Comparison of ENCODE assay signal across 3 worm cellular contexts in the genomic region with DNA sequence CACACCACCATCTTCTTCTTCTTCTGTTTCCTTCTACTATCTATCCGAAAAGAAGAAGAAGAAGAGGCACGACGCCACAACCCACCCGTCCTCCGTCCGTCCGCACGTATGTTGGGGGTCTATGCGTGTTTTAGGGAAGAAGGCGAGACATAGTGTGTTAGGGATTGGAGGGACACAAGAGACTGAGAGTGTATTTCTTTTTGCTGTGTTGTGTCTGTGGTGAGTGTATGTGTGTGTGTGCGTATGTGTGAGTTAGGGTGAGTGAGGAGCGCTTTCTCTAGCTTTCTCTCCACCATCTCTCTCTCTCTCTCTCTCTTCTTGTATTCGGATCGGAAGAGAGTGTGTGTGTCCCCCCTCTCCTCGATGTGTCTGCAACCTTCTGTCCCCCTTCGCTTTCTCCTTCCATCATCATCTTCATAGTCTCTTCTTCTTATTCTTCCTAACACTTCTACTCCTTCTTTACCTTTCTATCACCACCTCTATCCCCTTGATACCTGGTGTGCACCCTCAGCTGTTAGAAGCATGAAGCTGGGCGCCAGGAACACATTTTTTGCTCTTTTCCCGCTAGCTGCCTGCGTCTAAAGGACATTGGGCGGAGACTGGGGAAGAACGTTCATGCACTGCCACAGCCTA.
A peak's percentile ranks its signal among the peaks of the same experiment; 100 is the strongest.
TF ChIP-seq lines count a peak whose summit lies in the region.

No protein-coding gene starts in this region.

TF ChIP-seq in whole organism, L1 larva, 84 proteins besides CTCF, POLR2A, EP300 and RAD21 (continued from another document and continues in another):
- no peak for TF ChIP-seq alr-1 (tag; optimal IDR thresholded peaks at IDR 0.05; lab: Kevin White, UChicago; ENCODE audit: borderline replicate concordance)
- TF ChIP-seq snpc-4 (tag; optimal IDR thresholded peaks at IDR 0.05; lab: Kevin White, UChicago) = peak; percentile 52
- peak; percentile 83 for TF ChIP-seq ztf-4 (tag; optimal IDR thresholded peaks at IDR 0.05; lab: Kevin White, UChicago)
- TF ChIP-seq Y116A8C.19 (tag; optimal IDR thresholded peaks at IDR 0.05; lab: Kevin White, UChicago; ENCODE audit: borderline replicate concordance) = no peak
- peak; percentile 75 to 84 for TF ChIP-seq lin-35 (GFP tag; optimal IDR thresholded peaks at IDR 0.05; lab: Kevin White, UChicago)
- TF ChIP-seq ceh-8 (GFP tag; optimal IDR thresholded peaks at IDR 0.05; lab: Kevin White, UChicago) = peak; percentile 41
- no peak for TF ChIP-seq hlh-4 (tag; optimal IDR thresholded peaks at IDR 0.05; lab: Kevin White, UChicago)
- no peak for TF ChIP-seq lin-39 (tag; optimal IDR thresholded peaks at IDR 0.05; lab: Kevin White, UChicago)
- no peak for TF ChIP-seq hpl-2 (GFP tag; optimal IDR thresholded peaks at IDR 0.05; lab: Kevin White, UChicago)
- peak; percentile 39 to 55 (median 44) for TF ChIP-seq dpl-1 (GFP tag; optimal IDR thresholded peaks at IDR 0.05; lab: Kevin White, UChicago)
- peak; percentile 85 for TF ChIP-seq fkh-10 (GFP tag; optimal IDR thresholded peaks at IDR 0.05; lab: Kevin White, UChicago)
- TF ChIP-seq aha-1 (tag; optimal IDR thresholded peaks at IDR 0.05; lab: Kevin White, UChicago) = peak; percentile 32
- TF ChIP-seq lin-15B (tag; optimal IDR thresholded peaks at IDR 0.05; lab: Kevin White, UChicago) = no peak
- no peak for TF ChIP-seq nhr-76 (tag; optimal IDR thresholded peaks at IDR 0.05; lab: Kevin White, UChicago)
- peak; percentile 70 to 93 for TF ChIP-seq lsy-2 (tag; optimal IDR thresholded peaks at IDR 0.05; lab: Kevin White, UChicago)
- no peak for TF ChIP-seq fkh-4 (tag; optimal IDR thresholded peaks at IDR 0.05; lab: Kevin White, UChicago; ENCODE audit: borderline replicate concordance)
- TF ChIP-seq ztf-11 (tag; optimal IDR thresholded peaks at IDR 0.05; lab: Kevin White, UChicago) = peak in 1 of 2 experiments; percentile 32
- peak; percentile 83 for TF ChIP-seq mep-1 (tag; optimal IDR thresholded peaks at IDR 0.05; lab: Kevin White, UChicago)
- TF ChIP-seq grh-1 (GFP tag; IDR thresholded peaks at IDR 0.05; lab: Robert Waterston, UW) = no peak
- peak; percentile 68 for TF ChIP-seq lir-3 (tag; optimal IDR thresholded peaks at IDR 0.05; lab: Kevin White, UChicago; ENCODE audit: poor library complexity)
- TF ChIP-seq nhr-85 (tag; lab: Kevin White, UChicago) = peak; percentile 92
- peak; percentile 69 for TF ChIP-seq pax-3 (tag; optimal IDR thresholded peaks at IDR 0.05; lab: Kevin White, UChicago)
- peak; percentile 84 for TF ChIP-seq nhr-47 (tag; optimal IDR thresholded peaks at IDR 0.05; lab: Kevin White, UChicago)
- no peak for TF ChIP-seq ama-1 (optimal IDR thresholded peaks at IDR 0.05; lab: Kevin White, UChicago)
- TF ChIP-seq zip-4 (GFP tag; optimal IDR thresholded peaks at IDR 0.05; lab: Kevin White, UChicago) = no peak
- peak; percentile 97 for TF ChIP-seq blmp-1 (tag; optimal IDR thresholded peaks at IDR 0.05; lab: Kevin White, UChicago)
- peak; percentile 64 for TF ChIP-seq irx-1 (tag; optimal IDR thresholded peaks at IDR 0.05; lab: Kevin White, UChicago)
- TF ChIP-seq fkh-8 (tag; optimal IDR thresholded peaks at IDR 0.05; lab: Kevin White, UChicago) = peak; percentile 86
- no peak for TF ChIP-seq hlh-17 (GFP tag; optimal IDR thresholded peaks at IDR 0.05; lab: Kevin White, UChicago; ENCODE audit: borderline replicate concordance)
- peak; percentile 88 for TF ChIP-seq nhr-71 (tag; optimal IDR thresholded peaks at IDR 0.05; lab: Kevin White, UChicago)
- TF ChIP-seq ceh-82 (tag; optimal IDR thresholded peaks at IDR 0.05; lab: Kevin White, UChicago) = peak; percentile 58 to 83 (median 75)
- peak; percentile 83 for TF ChIP-seq jun-1 (tag; optimal IDR thresholded peaks at IDR 0.05; lab: Kevin White, UChicago)
- TF ChIP-seq nhr-90 (tag; optimal IDR thresholded peaks at IDR 0.05; lab: Kevin White, UChicago; ENCODE audit: poor library complexity) = peak; percentile 67
- TF ChIP-seq egl-27 (tag; optimal IDR thresholded peaks at IDR 0.05; lab: Kevin White, UChicago) = peak; percentile 24 to 53
- peak; percentile 79 for TF ChIP-seq unc-130 (tag; optimal IDR thresholded peaks at IDR 0.05; lab: Kevin White, UChicago)
- TF ChIP-seq mdl-1 (tag; optimal IDR thresholded peaks at IDR 0.05; lab: Kevin White, UChicago) = peak in 1 of 2 experiments; percentile 84
- TF ChIP-seq ceh-88 (GFP tag; IDR thresholded peaks at IDR 0.05; lab: Robert Waterston, UW) = peak; percentile 66
- TF ChIP-seq elt-3 (tag; optimal IDR thresholded peaks at IDR 0.05; lab: Kevin White, UChicago) = peak in 4 of 6 experiments; percentile 20 to 82 (median 67)
- TF ChIP-seq elt-2 (tag; optimal IDR thresholded peaks at IDR 0.05; lab: Kevin White, UChicago) = no peak
- no peak for TF ChIP-seq ceh-90 (tag; optimal IDR thresholded peaks at IDR 0.05; lab: Kevin White, UChicago)

TF ChIP-seq in whole organism, L3 larva, 47 proteins besides CTCF, POLR2A, EP300 and RAD21 (continued from another document):
- TF ChIP-seq pqm-1 (tag; optimal IDR thresholded peaks at IDR 0.05; lab: Kevin White, UChicago) = peak; percentile 74
- peak; percentile 88 for TF ChIP-seq nhr-11 (tag; optimal IDR thresholded peaks at IDR 0.05; lab: Kevin White, UChicago)
- peak; percentile 93 for TF ChIP-seq nhr-25 (tag; optimal IDR thresholded peaks at IDR 0.05; lab: Kevin White, UChicago)
- peak; percentile 92 for TF ChIP-seq hmg-11 (tag; optimal IDR thresholded peaks at IDR 0.05; lab: Kevin White, UChicago)
- no peak for TF ChIP-seq ceh-9 (tag; optimal IDR thresholded peaks at IDR 0.05; lab: Kevin White, UChicago)
- TF ChIP-seq lsy-12 (tag; optimal IDR thresholded peaks at IDR 0.05; lab: Kevin White, UChicago) = peak; percentile 3
- peak; percentile 49 for TF ChIP-seq fkh-10 (GFP tag; optimal IDR thresholded peaks at IDR 0.05; lab: Kevin White, UChicago)
- no peak for TF ChIP-seq eor-1 (tag; optimal IDR thresholded peaks at IDR 0.05; lab: Kevin White, UChicago)
- TF ChIP-seq mdl-1 (tag; optimal IDR thresholded peaks at IDR 0.05; lab: Kevin White, UChicago) = no peak
- TF ChIP-seq nfya-1 (tag; optimal IDR thresholded peaks at IDR 0.05; lab: Kevin White, UChicago; ENCODE audit: insufficient read depth) = peak; percentile 68
- no peak for TF ChIP-seq nhr-77 (tag; optimal IDR thresholded peaks at IDR 0.05; lab: Kevin White, UChicago)
- TF ChIP-seq ztf-11 (tag; optimal IDR thresholded peaks at IDR 0.05; lab: Kevin White, UChicago) = no peak
- peak; percentile 74 for TF ChIP-seq egl-27 (tag; optimal IDR thresholded peaks at IDR 0.05; lab: Kevin White, UChicago)
- peak; percentile 84 for TF ChIP-seq fos-1 (tag; optimal IDR thresholded peaks at IDR 0.05; lab: Kevin White, UChicago)
- TF ChIP-seq nhr-43 (tag; optimal IDR thresholded peaks at IDR 0.05; lab: Kevin White, UChicago; ENCODE audit: poor library complexity, severe bottlenecking) = peak; percentile 73
- TF ChIP-seq nhr-67 (tag; optimal IDR thresholded peaks at IDR 0.05; lab: Kevin White, UChicago) = peak; percentile 8
- peak; percentile 80 for TF ChIP-seq lin-39 (tag; optimal IDR thresholded peaks at IDR 0.05; lab: Kevin White, UChicago)
- peak; percentile 75 for TF ChIP-seq tbx-2 (tag; optimal IDR thresholded peaks at IDR 0.05; lab: Kevin White, UChicago)
- TF ChIP-seq zag-1 (tag; optimal IDR thresholded peaks at IDR 0.05; lab: Kevin White, UChicago) = peak; percentile 59
- TF ChIP-seq ama-1 (optimal IDR thresholded peaks at IDR 0.05; lab: Kevin White, UChicago) = peak; percentile 36
- TF ChIP-seq elt-2 (tag; optimal IDR thresholded peaks at IDR 0.05; lab: Kevin White, UChicago) = peak; percentile 77
- peak; percentile 82 for TF ChIP-seq nhr-23 (tag; optimal IDR thresholded peaks at IDR 0.05; lab: Kevin White, UChicago)
- TF ChIP-seq nhr-12 (tag; optimal IDR thresholded peaks at IDR 0.05; lab: Kevin White, UChicago) = no peak

TF ChIP-seq in whole organism, young adult, 124 proteins besides CTCF, POLR2A, EP300 and RAD21 (continued from another document and continues in another):
- no peak for TF ChIP-seq zim-3 (tag; optimal IDR thresholded peaks at IDR 0.05; lab: Kevin White, UChicago)
- TF ChIP-seq sdz-38 (tag; optimal IDR thresholded peaks at IDR 0.05; lab: Kevin White, UChicago) = no peak
- no peak for TF ChIP-seq Y67H2A.10 (GFP tag; conservative IDR thresholded peaks at IDR 0.05; lab: Robert Waterston, UW)
- no peak for TF ChIP-seq mel-28 (tag; optimal IDR thresholded peaks at IDR 0.05; lab: Kevin White, UChicago; ENCODE audit: borderline replicate concordance)
- TF ChIP-seq atf-7 (tag; optimal IDR thresholded peaks at IDR 0.05; lab: Kevin White, UChicago) = no peak
- TF ChIP-seq dox-1 (GFP tag; IDR thresholded peaks at IDR 0.05; lab: Robert Waterston, UW) = peak; percentile 69
- TF ChIP-seq T07F8.4 (tag; optimal IDR thresholded peaks at IDR 0.05; lab: Kevin White, UChicago) = no peak
- TF ChIP-seq ztf-26 (tag; optimal IDR thresholded peaks at IDR 0.05; lab: Kevin White, UChicago) = peak; percentile 12
- no peak for TF ChIP-seq sptf-2 (GFP tag; optimal IDR thresholded peaks at IDR 0.05; lab: Kevin White, UChicago)
- no peak for TF ChIP-seq ztf-3 (GFP tag; optimal IDR thresholded peaks at IDR 0.05; lab: Kevin White, UChicago)
- no peak for TF ChIP-seq bed-1 (GFP tag; IDR thresholded peaks at IDR 0.05; lab: Robert Waterston, UW)
- no peak for TF ChIP-seq nfya-2 (GFP tag; IDR thresholded peaks at IDR 0.05; lab: Robert Waterston, UW)
- peak; percentile 45 for TF ChIP-seq cebp-1 (GFP tag; IDR thresholded peaks at IDR 0.05; lab: Robert Waterston, UW)
- TF ChIP-seq cebp-1 (tag; optimal IDR thresholded peaks at IDR 0.05; lab: Kevin White, UChicago) = peak; percentile 73
- no peak for TF ChIP-seq lsy-27 (tag; optimal IDR thresholded peaks at IDR 0.05; lab: Kevin White, UChicago; ENCODE audit: borderline replicate concordance, insufficient read depth)
- TF ChIP-seq F39B2.1 (GFP tag; IDR thresholded peaks at IDR 0.05; lab: Robert Waterston, UW) = no peak
- TF ChIP-seq rpc-1 (optimal IDR thresholded peaks at IDR 0.05; lab: Kevin White, UChicago) = no peak
- no peak for TF ChIP-seq rpc-1 (tag; optimal IDR thresholded peaks at IDR 0.05; lab: Kevin White, UChicago)
- no peak for TF ChIP-seq attf-6 (GFP tag; IDR thresholded peaks at IDR 0.05; lab: Robert Waterston, UW)
- peak; percentile 60 for TF ChIP-seq somi-1 (GFP tag; optimal IDR thresholded peaks at IDR 0.05; lab: Kevin White, UChicago)
- no peak for TF ChIP-seq mxl-1 (tag; optimal IDR thresholded peaks at IDR 0.05; lab: Kevin White, UChicago)
- 0 out of 2 replicates have a peak, but pooled peaks have one; percentile 10 for TF ChIP-seq aptf-2 (GFP tag; conservative IDR thresholded peaks at IDR 0.05; lab: Robert Waterston, UW)
- TF ChIP-seq sea-2 (GFP tag; IDR thresholded peaks at IDR 0.05; lab: Robert Waterston, UW) = no peak
- no peak for TF ChIP-seq T26A5.8 (tag; optimal IDR thresholded peaks at IDR 0.05; lab: Kevin White, UChicago)
- TF ChIP-seq madf-8 (GFP tag; conservative IDR thresholded peaks at IDR 0.05; lab: Robert Waterston, UW) = no peak
- TF ChIP-seq madf-10 (tag; optimal IDR thresholded peaks at IDR 0.05; lab: Kevin White, UChicago) = peak; percentile 38
- TF ChIP-seq ets-4 (GFP tag; optimal IDR thresholded peaks at IDR 0.05; lab: Kevin White, UChicago) = no peak
- no peak for TF ChIP-seq him-1 (tag; optimal IDR thresholded peaks at IDR 0.05; lab: Kevin White, UChicago)
- TF ChIP-seq madf-6 (GFP tag; IDR thresholded peaks at IDR 0.05; lab: Robert Waterston, UW) = no peak
- 0 out of 2 replicates have a peak, but pooled peaks have one; percentile 34 for TF ChIP-seq B0019.2 (GFP tag; conservative IDR thresholded peaks at IDR 0.05; lab: Robert Waterston, UW)
- TF ChIP-seq nfya-1 (tag; optimal IDR thresholded peaks at IDR 0.05; lab: Kevin White, UChicago; ENCODE audit: borderline replicate concordance, insufficient read depth) = no peak
- TF ChIP-seq F57C9.4 (tag; optimal IDR thresholded peaks at IDR 0.05; lab: Kevin White, UChicago) = no peak
- TF ChIP-seq mcd-1 (GFP tag; IDR thresholded peaks at IDR 0.05; lab: Robert Waterston, UW) = 0 out of 2 replicates have a peak, but pooled peaks have one; percentile 48
- TF ChIP-seq ceh-79 (tag; optimal IDR thresholded peaks at IDR 0.05; lab: Kevin White, UChicago) = no peak
- no peak for TF ChIP-seq egl-18 (GFP tag; IDR thresholded peaks at IDR 0.05; lab: Robert Waterston, UW)
- peak; percentile 60; the same call in 1 of the 2 replicates for TF ChIP-seq nfyb-1 (GFP tag; IDR thresholded peaks at IDR 0.05; lab: Robert Waterston, UW)
- TF ChIP-seq ceh-58 (GFP tag; IDR thresholded peaks at IDR 0.05; lab: Robert Waterston, UW) = no peak
- no peak for TF ChIP-seq snpc-3.4 (tag; optimal IDR thresholded peaks at IDR 0.05; lab: Kevin White, UChicago)
- TF ChIP-seq lin-35 (GFP tag; optimal IDR thresholded peaks at IDR 0.05; lab: Kevin White, UChicago) = peak in 1 of 3 experiments; percentile 52
- no peak for TF ChIP-seq snpc-1.3 (tag; optimal IDR thresholded peaks at IDR 0.05; lab: Kevin White, UChicago; ENCODE audit: insufficient read depth)
- no peak for TF ChIP-seq Y95B8A.8 (GFP tag; IDR thresholded peaks at IDR 0.05; lab: Robert Waterston, UW)
- no peak for TF ChIP-seq pha-4 (tag; optimal IDR thresholded peaks at IDR 0.05; lab: Kevin White, UChicago)
- TF ChIP-seq efl-1 (GFP tag; optimal IDR thresholded peaks at IDR 0.05; lab: Kevin White, UChicago) = no peak
- no peak for TF ChIP-seq hmg-20 (GFP tag; IDR thresholded peaks at IDR 0.05; lab: Robert Waterston, UW)
- TF ChIP-seq ZK185.1 (tag; optimal IDR thresholded peaks at IDR 0.05; lab: Kevin White, UChicago; ENCODE audit: poor library complexity, severe bottlenecking) = peak; percentile 60
- TF ChIP-seq repo-1 (tag; optimal IDR thresholded peaks at IDR 0.05; lab: Kevin White, UChicago) = peak; percentile 9
- TF ChIP-seq unc-62 (GFP tag; optimal IDR thresholded peaks at IDR 0.05; lab: Kevin White, UChicago) = peak; percentile 52
- TF ChIP-seq snpc-1.1 (tag; optimal IDR thresholded peaks at IDR 0.05; lab: Kevin White, UChicago; ENCODE audit: insufficient read depth) = no peak
- no peak for TF ChIP-seq ztf-6 (GFP tag; IDR thresholded peaks at IDR 0.05; lab: Robert Waterston, UW)
- TF ChIP-seq tlf-1 (GFP tag; optimal IDR thresholded peaks at IDR 0.05; lab: Kevin White, UChicago) = peak; percentile 37
- TF ChIP-seq ceh-91 (GFP tag; IDR thresholded peaks at IDR 0.05; lab: Robert Waterston, UW) = no peak
- TF ChIP-seq lin-26 (GFP tag; IDR thresholded peaks at IDR 0.05; lab: Robert Waterston, UW) = no peak; the same call in 1 of the 2 replicates
- no peak for TF ChIP-seq akir-1 (GFP tag; optimal IDR thresholded peaks at IDR 0.05; lab: Kevin White, UChicago)
- TF ChIP-seq nhr-120 (GFP tag; IDR thresholded peaks at IDR 0.05; lab: Robert Waterston, UW) = no peak
- peak; percentile 78 for TF ChIP-seq attf-5 (GFP tag; optimal IDR thresholded peaks at IDR 0.05; lab: Kevin White, UChicago)
- no peak for TF ChIP-seq bed-2 (GFP tag; IDR thresholded peaks at IDR 0.05; lab: Robert Waterston, UW)
- no peak for TF ChIP-seq F22D6.2 (tag; optimal IDR thresholded peaks at IDR 0.05; lab: Kevin White, UChicago)
- TF ChIP-seq C17E4.6 (GFP tag; IDR thresholded peaks at IDR 0.05; lab: Robert Waterston, UW) = no peak
- peak; percentile 47 for TF ChIP-seq lin-54 (GFP tag; optimal IDR thresholded peaks at IDR 0.05; lab: Kevin White, UChicago)
- peak; percentile 85 for TF ChIP-seq K12H6.12 (tag; optimal IDR thresholded peaks at IDR 0.05; lab: Kevin White, UChicago)
- no peak for TF ChIP-seq F33H1.4 (GFP tag; IDR thresholded peaks at IDR 0.05; lab: Robert Waterston, UW)
- TF ChIP-seq mes-4 (tag; optimal IDR thresholded peaks at IDR 0.05; lab: Kevin White, UChicago) = no peak
- no peak for TF ChIP-seq F37B4.10 (GFP tag; IDR thresholded peaks at IDR 0.05; lab: Robert Waterston, UW)
- no peak for TF ChIP-seq fkh-3 (tag; optimal IDR thresholded peaks at IDR 0.05; lab: Kevin White, UChicago)
- peak; percentile 28 for TF ChIP-seq F23B12.7 (tag; optimal IDR thresholded peaks at IDR 0.05; lab: Kevin White, UChicago; ENCODE audit: insufficient read depth)
- no peak for TF ChIP-seq aptf-3 (GFP tag; IDR thresholded peaks at IDR 0.05; lab: Robert Waterston, UW)
- TF ChIP-seq cebp-2 (GFP tag; IDR thresholded peaks at IDR 0.05; lab: Robert Waterston, UW) = no peak
- no peak for TF ChIP-seq ceh-100 (GFP tag; IDR thresholded peaks at IDR 0.05; lab: Robert Waterston, UW)
